Fruit fly (Drosophila melanogaster) Kc167 (cell line): ENCODE results near the gene RpL27.

ENCODE experiments used
- Myc ChIP-seq: fragments of >200 bp; optimal IDR thresholded peaks from 2 replicates; lab custom pipeline; 2017; ENCODE audit warnings: missing external identifiers
- Sin3A ChIP-seq: fragments of >200 bp; optimal IDR thresholded peaks from 2 replicates; lab custom pipeline; 2018; ENCODE audit warnings: missing external identifiers
- h ChIP-seq: fragments of >200 bp; optimal IDR thresholded peaks from 3 replicates; lab custom pipeline; 2018; ENCODE audit warnings: missing external identifiers
- insv ChIP-seq: fragments of >200 bp; optimal IDR thresholded peaks from 3 replicates; lab custom pipeline; 2018; ENCODE audit warnings: missing external identifiers
- psq ChIP-seq: fragments of >200 bp; optimal IDR thresholded peaks from 2 replicates; lab custom pipeline; 2017; ENCODE audit warnings: missing external identifiers
- ttk ChIP-seq: sonication (Bioruptor generic); optimal IDR thresholded peaks from 2 replicates; lab custom pipeline; 2017; ENCODE audit warnings: missing external identifiers

The RpL27 gene

dm6 chr3R:25638381-25638780 lies 46.5 kb downstream of the RpL27 start:
- no peak for TF ChIP-seq Sin3A
- no peak for TF ChIP-seq Myc (lab: Kevin White, UChicago)
- no peak for TF ChIP-seq psq (lab: Kevin White, UChicago)
- TF ChIP-seq insv (lab: Kevin White, UChicago), result no peak
- TF ChIP-seq ttk (lab: Kevin White, UChicago), result no peak
- TF ChIP-seq h (lab: Kevin White, UChicago), result no peak

DNA sequence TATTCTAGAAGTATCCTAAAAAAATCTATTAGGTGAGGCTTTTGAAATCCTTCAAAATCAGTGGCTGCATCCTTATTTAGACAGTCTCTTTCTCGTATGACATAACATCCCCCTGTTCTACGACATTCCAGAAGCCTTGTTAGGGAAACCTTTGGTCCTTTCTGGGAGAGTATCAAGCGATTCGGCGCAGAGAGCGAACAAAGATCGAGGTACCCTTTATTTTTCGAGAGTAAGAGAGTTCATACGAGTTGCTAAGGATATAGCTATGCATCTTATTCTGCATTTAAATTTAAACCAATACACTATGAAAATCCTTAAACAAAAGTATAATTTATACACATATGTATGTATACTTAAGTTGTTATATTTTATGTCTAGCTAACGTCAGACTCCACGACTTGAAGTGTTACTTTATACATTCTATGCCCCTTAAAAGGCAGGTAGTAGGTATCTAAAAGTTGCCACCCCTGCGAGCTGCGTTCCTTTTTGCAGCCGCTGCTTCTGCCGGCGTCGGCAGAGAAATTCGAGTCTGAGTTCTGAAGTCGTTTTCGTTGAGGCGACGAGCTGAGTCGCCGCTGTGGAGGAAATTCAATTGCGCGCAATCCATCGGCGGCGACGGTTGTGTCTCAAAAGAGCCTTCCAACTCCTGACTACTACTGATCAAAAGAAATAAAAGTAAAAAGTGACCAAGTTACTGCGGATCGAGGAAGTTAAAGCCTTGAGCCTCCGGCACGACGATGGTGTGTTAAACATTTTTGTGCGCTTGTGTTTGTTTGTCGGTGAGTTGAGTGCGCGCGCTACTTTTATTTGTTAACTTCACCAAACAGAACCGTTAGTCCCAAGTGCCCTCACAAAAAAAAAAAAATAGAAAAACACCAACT lies 47.3 kb downstream of the RpL27 start, which contains the start of gene jigr1:
Gene jigr1, plus strand, starts transcription at position 550 of the 881 bp plus-strand sequence.
- TF ChIP-seq insv (lab: Kevin White, UChicago), result no peak
- no peak for TF ChIP-seq psq (lab: Kevin White, UChicago)
- TF ChIP-seq ttk (lab: Kevin White, UChicago), result no peak
- TF ChIP-seq Myc (lab: Kevin White, UChicago), result no peak
- no peak for TF ChIP-seq Sin3A
- no peak for TF ChIP-seq h (lab: Kevin White, UChicago)

dm6 chr3R:25633865-25634460 lies 50.9 kb downstream of the RpL27 start:
- TF ChIP-seq psq (lab: Kevin White, UChicago) (no peak), insv (lab: Kevin White, UChicago) (no peak), ttk (lab: Kevin White, UChicago) (no peak), Sin3A (no peak)
